Worm (Caenorhabditis elegans) whole organism, L1 larva: Measurements from ENCODE around the gene acs-3.

Source experiments
- Y116A8C.19 ChIP-seq: sonication (generic microtip); optimal IDR thresholded peaks from 2 replicates; lab custom pipeline; 2016; ENCODE audit warnings: missing compliant biosample characterization, missing genetic modification characterization, borderline replicate concordance
- aha-1 ChIP-seq: fragments of 150-350 bp; optimal IDR thresholded peaks from 2 replicates; lab custom pipeline; 2014; ENCODE audit warnings: missing biosample characterization, missing genetic modification characterization
- aly-2 ChIP-seq: fragments of 150-350 bp; optimal IDR thresholded peaks from 2 replicates; lab custom pipeline; 2014; ENCODE audit warnings: missing biosample characterization, missing genetic modification characterization
- blmp-1 ChIP-seq: fragments of 150-350 bp; optimal IDR thresholded peaks from 2 replicates; lab custom pipeline; 2014; ENCODE audit warnings: missing biosample characterization, missing genetic modification characterization
- ceh-8 ChIP-seq: fragments of 200-800 bp; sonication (Bioruptor generic); optimal IDR thresholded peaks from 2 replicates; lab custom pipeline; 2018; ENCODE audit warnings: mild to moderate bottlenecking, missing genetic modification characterization, moderate library complexity, missing compliant biosample characterization
- ceh-88 ChIP-seq: fragments of 200-800 bp; sonication (Bioruptor generic); IDR thresholded peaks from 2 replicates; pipeline ENCODE4 v1.3.6; 2022; ENCODE audit warnings: missing genetic modification characterization, missing compliant biosample characterization
- ceh-90 ChIP-seq: sonication (generic microtip); optimal IDR thresholded peaks from 2 replicates; lab custom pipeline; 2016; ENCODE audit warnings: missing genetic modification characterization, missing compliant biosample characterization
- dpl-1 ChIP-seq, 3 experiments: fragments of 150-350 bp in 2 of 3; sonication (generic microtip) in 1 of 3; optimal IDR thresholded peaks; 2 replicates each; lab custom pipeline; 2014 to 2017; ENCODE audit warnings: missing biosample characterization in 3 of 3, missing genetic modification characterization in 3 of 3, missing genetic modification reagents in 3 of 3
- efl-1 ChIP-seq, 4 experiments: fragments of 150-350 bp; optimal IDR thresholded peaks in 3 of 4; peaks in 1 of 4; 1 replicate in 1 of 4; 2 replicates in 3 of 4; lab custom pipeline; 2014; ENCODE audit warnings: missing biosample characterization in 2 of 4, missing genetic modification characterization in 2 of 4, missing genetic modification reagents in 2 of 4
- egl-13 ChIP-seq: sonication (generic microtip); optimal IDR thresholded peaks from 2 replicates; lab custom pipeline; 2016; ENCODE audit warnings: missing genotype, missing genetic modification reagents, missing genetic modification characterization, missing compliant biosample characterization
- elt-2 ChIP-seq: sonication (generic microtip); optimal IDR thresholded peaks from 2 replicates; lab custom pipeline; 2016; ENCODE audit warnings: missing genetic modification characterization, mild to moderate bottlenecking, inconsistent platforms, missing compliant biosample characterization, missing genetic modification reagents
- ets-5 ChIP-seq: fragments of 200-800 bp; sonication (Bioruptor generic); IDR thresholded peaks from 2 replicates; pipeline ENCODE4 v1.3.6; 2022; ENCODE audit warnings: missing genetic modification characterization, missing compliant biosample characterization
- fkh-10 ChIP-seq: sonication (generic microtip); optimal IDR thresholded peaks from 2 replicates; lab custom pipeline; 2017; ENCODE audit warnings: missing biosample characterization, missing genetic modification reagents, missing genetic modification characterization
- fkh-8 ChIP-seq: sonication (generic microtip); optimal IDR thresholded peaks from 2 replicates; lab custom pipeline; 2016; ENCODE audit warnings: mild to moderate bottlenecking, missing genetic modification characterization, missing compliant biosample characterization
- hlh-4 ChIP-seq: sonication (generic microtip); optimal IDR thresholded peaks from 2 replicates; lab custom pipeline; 2016; ENCODE audit warnings: mild to moderate bottlenecking, missing genetic modification characterization, missing compliant biosample characterization
- hpl-2 ChIP-seq: fragments of 150-350 bp; optimal IDR thresholded peaks from 2 replicates; lab custom pipeline; 2014; ENCODE audit warnings: missing biosample characterization, missing genetic modification reagents, missing genetic modification characterization
- isw-1 ChIP-seq: fragments of 200-800 bp; sonication (Bioruptor generic); IDR thresholded peaks from 2 replicates; pipeline ENCODE4 v1.3.6; 2022; ENCODE audit warnings: missing genetic modification characterization, missing compliant biosample characterization
- lin-15B ChIP-seq: fragments of 150-350 bp; sonication (generic microtip); optimal IDR thresholded peaks from 3 replicates; lab custom pipeline; 2014; ENCODE audit warnings: missing biosample characterization, missing genetic modification characterization
- lin-35 ChIP-seq, 2 experiments: fragments of 150-350 bp; optimal IDR thresholded peaks; 2 replicates each; lab custom pipeline; 2014; ENCODE audit warnings: missing biosample characterization in 2 of 2, missing genetic modification characterization in 2 of 2, missing genetic modification reagents in 2 of 2
- lin-39 ChIP-seq: fragments of 150-350 bp; optimal IDR thresholded peaks from 2 replicates; lab custom pipeline; 2014; ENCODE audit warnings: missing biosample characterization, missing genetic modification reagents, missing genetic modification characterization
- mef-2 ChIP-seq: fragments of 150-350 bp; optimal IDR thresholded peaks from 2 replicates; lab custom pipeline; 2014; ENCODE audit warnings: missing biosample characterization, missing genetic modification characterization
- mep-1 ChIP-seq: fragments of 150-350 bp; optimal IDR thresholded peaks from 2 replicates; lab custom pipeline; 2014; ENCODE audit warnings: missing biosample characterization, missing genetic modification characterization
- nhr-11 ChIP-seq: fragments of 150-350 bp; optimal IDR thresholded peaks from 2 replicates; lab custom pipeline; 2014; ENCODE audit warnings: missing biosample characterization, missing genetic modification characterization
- nhr-12 ChIP-seq: sonication (generic microtip); optimal IDR thresholded peaks from 2 replicates; lab custom pipeline; 2017; ENCODE audit warnings: missing biosample characterization, missing genetic modification characterization
- nhr-19 ChIP-seq: fragments of 200-800 bp; sonication (Bioruptor generic); conservative IDR thresholded peaks from 2 replicates; pipeline ENCODE4 v1.3.6; 2022; ENCODE audit warnings: missing genetic modification characterization, missing compliant biosample characterization
- nhr-20 ChIP-seq: sonication (generic microtip); optimal IDR thresholded peaks from 2 replicates; lab custom pipeline; 2016; ENCODE audit warnings: mild to moderate bottlenecking, missing genetic modification characterization, missing compliant biosample characterization
- nhr-237 ChIP-seq: fragments of 150-350 bp; optimal IDR thresholded peaks from 2 replicates; lab custom pipeline; 2014; ENCODE audit warnings: missing biosample characterization, missing genetic modification characterization
- nhr-47 ChIP-seq: sonication (generic microtip); optimal IDR thresholded peaks from 2 replicates; lab custom pipeline; 2016; ENCODE audit warnings: mild to moderate bottlenecking, missing genetic modification characterization, moderate library complexity, missing compliant biosample characterization
- nhr-71 ChIP-seq: sonication (generic microtip); optimal IDR thresholded peaks from 2 replicates; lab custom pipeline; 2016; ENCODE audit warnings: mild to moderate bottlenecking, missing genetic modification characterization, moderate library complexity, missing compliant biosample characterization
- nhr-77 ChIP-seq: fragments of 150-350 bp; optimal IDR thresholded peaks from 2 replicates; lab custom pipeline; 2014; ENCODE audit warnings: missing biosample characterization, missing genetic modification characterization
- nhr-90 ChIP-seq: sonication (generic microtip); optimal IDR thresholded peaks from 2 replicates; lab custom pipeline; 2016; ENCODE audit warnings: mild to moderate bottlenecking, missing genetic modification characterization, missing compliant biosample characterization; ENCODE audit not compliant: poor library complexity
- pag-3 ChIP-seq: sonication (generic microtip); optimal IDR thresholded peaks from 2 replicates; lab custom pipeline; 2017; ENCODE audit warnings: missing genetic modification characterization, mild to moderate bottlenecking, missing compliant biosample characterization, antibody characterized with exemption, borderline replicate concordance; ENCODE audit not compliant: insufficient read depth
- pax-3 ChIP-seq: fragments of 200-800 bp; sonication (Bioruptor generic); optimal IDR thresholded peaks from 2 replicates; lab custom pipeline; 2018; ENCODE audit warnings: mild to moderate bottlenecking, missing genetic modification characterization, moderate library complexity, missing compliant biosample characterization
- pqm-1 ChIP-seq: sonication (generic microtip); optimal IDR thresholded peaks from 3 replicates; lab custom pipeline; 2017; ENCODE audit warnings: missing biosample characterization, missing genetic modification characterization
- snpc-4 ChIP-seq: fragments of 150-350 bp; optimal IDR thresholded peaks from 2 replicates; lab custom pipeline; 2014; ENCODE audit warnings: missing biosample characterization, missing genetic modification characterization
- snu-23 ChIP-seq: sonication (generic microtip); optimal IDR thresholded peaks from 2 replicates; lab custom pipeline; 2016; ENCODE audit warnings: missing genetic modification characterization, missing compliant biosample characterization
- swsn-7 ChIP-seq: sonication (generic microtip); optimal IDR thresholded peaks from 2 replicates; lab custom pipeline; 2016; ENCODE audit warnings: missing genetic modification characterization, missing compliant biosample characterization
- tbx-2 ChIP-seq: sonication (generic microtip); optimal IDR thresholded peaks from 2 replicates; lab custom pipeline; 2016; ENCODE audit warnings: missing genetic modification characterization, missing compliant biosample characterization
- unc-30 ChIP-seq: sonication (generic microtip); optimal IDR thresholded peaks from 2 replicates; lab custom pipeline; 2017; ENCODE audit warnings: missing biosample characterization, missing genetic modification characterization
- zag-1 ChIP-seq: fragments of 150-350 bp; optimal IDR thresholded peaks from 2 replicates; lab custom pipeline; 2014; ENCODE audit warnings: missing biosample characterization, missing genetic modification characterization
- zip-4 ChIP-seq: fragments of 200-800 bp; sonication (Bioruptor generic); optimal IDR thresholded peaks from 2 replicates; lab custom pipeline; 2018; ENCODE audit warnings: mild to moderate bottlenecking, missing genetic modification characterization, moderate library complexity, missing compliant biosample characterization

The acs-3 gene

DNA sequence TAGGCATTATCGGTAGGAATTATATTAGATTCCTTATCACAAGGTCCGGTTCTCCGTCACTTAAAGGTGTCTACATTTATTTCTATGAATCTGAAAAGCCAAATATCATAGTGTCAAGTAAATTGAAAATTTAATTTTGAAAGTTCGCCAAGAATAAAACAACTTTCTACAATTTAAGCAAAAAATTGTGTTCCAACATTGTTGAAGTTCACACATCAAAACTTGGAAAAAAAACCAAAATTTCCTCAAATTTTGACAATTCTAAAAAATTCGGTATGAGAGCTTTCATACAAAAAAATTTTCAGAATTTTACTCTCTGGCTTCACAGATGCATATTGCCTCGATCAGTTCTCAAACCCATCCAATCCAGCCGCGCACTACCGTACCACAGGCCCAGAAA is 42.4 kb downstream of the acs-3 start, which contains the start of gene F59A7.7:
Gene F59A7.7, plus strand, starts transcription at position 301 of the 400 bp plus-strand sequence.
- no peak for TF ChIP-seq nhr-77
- TF ChIP-seq fkh-10 (GFP tag; lab: Kevin White, UChicago) = no peak
- TF ChIP-seq unc-30 (tag; lab: Kevin White, UChicago) = no peak
- TF ChIP-seq lin-35 (GFP tag; optimal IDR thresholded peaks at IDR 0.05; lab: Kevin White, UChicago) = no peak
- TF ChIP-seq Y116A8C.19 (tag; lab: Kevin White, UChicago) = no peak
- no peak for TF ChIP-seq zag-1
- TF ChIP-seq snpc-4 (tag; lab: Kevin White, UChicago) = no peak
- no peak for TF ChIP-seq egl-13
- TF ChIP-seq nhr-90 = no peak

DNA sequence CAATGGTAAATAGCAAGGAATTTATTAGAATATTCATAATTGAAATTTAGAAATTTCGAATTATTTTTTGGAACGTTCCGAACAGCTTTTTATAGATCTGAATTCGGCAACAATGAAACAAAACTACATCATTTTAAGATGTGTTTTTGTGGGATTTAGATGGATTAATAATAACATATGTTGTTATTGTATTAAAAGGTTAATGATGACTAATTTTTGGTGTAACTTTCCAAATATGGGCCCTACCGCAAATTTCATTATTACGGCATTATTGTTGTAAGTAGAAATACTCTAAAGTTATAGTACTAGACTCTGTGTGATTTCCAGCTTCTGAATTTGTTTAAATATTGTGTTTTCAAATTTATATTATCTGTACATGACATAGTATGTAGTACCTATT is 44.5 kb downstream of the acs-3 start, which contains the start of gene F59A7.11:
Gene F59A7.11, minus strand, starts transcription at position 101 of the 400 bp plus-strand sequence.
- TF ChIP-seq nhr-71 (tag; lab: Kevin White, UChicago) (no peak), aly-2 (tag; lab: Kevin White, UChicago) (no peak), nhr-47 (tag; lab: Kevin White, UChicago) (no peak), elt-2 (tag; lab: Kevin White, UChicago) (no peak), fkh-8 (tag; lab: Kevin White, UChicago) (no peak), pax-3 (no peak), Y116A8C.19 (tag; lab: Kevin White, UChicago) (no peak), aha-1 (tag; lab: Kevin White, UChicago) (no peak), efl-1 (optimal IDR thresholded peaks at IDR 0.05; lab: Kevin White, UChicago) (no peak), efl-1 (GFP tag; optimal IDR thresholded peaks at IDR 0.05 in 1 of 2; lab: Kevin White, UChicago) (no peak), lin-39 (tag; lab: Kevin White, UChicago) (no peak), ceh-90 (tag; lab: Kevin White, UChicago) (no peak), nhr-237 (tag; lab: Kevin White, UChicago) (no peak), ceh-88 (GFP tag; lab: Robert Waterston, UW) (no peak), unc-30 (tag; lab: Kevin White, UChicago) (no peak), mep-1 (no peak), dpl-1 (GFP tag; optimal IDR thresholded peaks at IDR 0.05; lab: Kevin White, UChicago) (no peak), nhr-20 (tag; lab: Kevin White, UChicago) (no peak), zag-1 (no peak)

DNA sequence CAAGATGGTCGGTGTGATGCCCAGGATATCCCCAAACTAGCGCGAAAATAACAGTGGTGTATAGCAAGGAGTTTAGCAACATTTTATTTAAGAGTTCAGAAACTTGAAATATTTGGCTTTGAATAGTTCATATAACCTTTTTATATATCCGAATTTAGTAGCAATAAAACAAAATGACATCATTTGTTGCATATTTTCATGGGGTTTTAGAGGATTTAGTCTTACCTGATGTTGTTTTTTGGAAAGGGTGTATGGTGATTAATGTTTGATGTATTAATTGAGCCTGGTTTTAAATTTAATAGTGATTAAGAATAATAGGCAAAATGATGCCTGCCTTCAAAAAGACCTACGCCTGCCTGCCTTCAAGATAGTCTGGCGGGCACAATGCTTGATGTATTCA is 47.1 kb downstream of the acs-3 start, which contains the start of gene F59A7.2:
Gene F59A7.2, minus strand, starts transcription at position 101 of the 400 bp plus-strand sequence.
- TF ChIP-seq elt-2 (tag; lab: Kevin White, UChicago) = no peak
- TF ChIP-seq pqm-1 = no peak
- no peak for TF ChIP-seq snu-23 (GFP tag; lab: Kevin White, UChicago)
- TF ChIP-seq nhr-12 (tag; lab: Kevin White, UChicago) = no peak
- TF ChIP-seq swsn-7 (tag; lab: Kevin White, UChicago) = no peak
- TF ChIP-seq isw-1 = no peak
- TF ChIP-seq pag-3 (tag; lab: Kevin White, UChicago) = no peak
- TF ChIP-seq, all 84 proteins: peak for 0

DNA sequence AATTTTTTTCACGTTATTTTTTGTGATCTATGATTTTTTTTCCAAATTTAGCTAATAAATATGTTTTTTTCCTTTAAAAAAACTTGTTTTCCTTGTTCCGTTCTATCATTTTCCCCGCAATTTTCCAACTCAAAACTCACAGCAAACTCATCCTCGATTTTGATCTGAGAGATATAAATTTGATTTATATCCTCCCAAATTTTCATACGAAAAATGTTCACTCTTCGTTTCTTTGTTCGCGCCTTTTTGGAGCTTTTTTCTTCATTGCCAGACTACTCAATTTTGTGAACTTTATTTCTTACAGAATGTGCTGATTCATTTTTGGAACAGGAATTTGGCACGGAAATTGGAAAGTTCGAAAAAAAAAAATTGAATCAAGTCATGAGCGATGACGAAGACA is 49.4 kb downstream of the acs-3 start, which contains the start of gene F59A7.14:
Gene F59A7.14, plus strand, starts transcription at position 301 of the 400 bp plus-strand sequence.
- TF ChIP-seq zip-4 (GFP tag; lab: Kevin White, UChicago) (no peak), ceh-8 (GFP tag; lab: Kevin White, UChicago) (no peak), pqm-1 (no peak), hlh-4 (no peak), lin-15B (tag; lab: Kevin White, UChicago) (no peak), mef-2 (tag; lab: Kevin White, UChicago) (no peak), dpl-1 (GFP tag; optimal IDR thresholded peaks at IDR 0.05; lab: Kevin White, UChicago) (no peak), ets-5 (GFP tag; lab: Robert Waterston, UW) (no peak), Y116A8C.19 (tag; lab: Kevin White, UChicago) (no peak), nhr-11 (tag; lab: Kevin White, UChicago) (no peak), nhr-19 (GFP tag; lab: Robert Waterston, UW) (no peak), nhr-47 (tag; lab: Kevin White, UChicago) (no peak), hpl-2 (no peak), blmp-1 (tag; lab: Kevin White, UChicago) (no peak), tbx-2 (tag; lab: Kevin White, UChicago) (no peak)
